Fruit fly (Drosophila melanogaster): Measurements from ENCODE around the gene Idgf1.

DNA sequence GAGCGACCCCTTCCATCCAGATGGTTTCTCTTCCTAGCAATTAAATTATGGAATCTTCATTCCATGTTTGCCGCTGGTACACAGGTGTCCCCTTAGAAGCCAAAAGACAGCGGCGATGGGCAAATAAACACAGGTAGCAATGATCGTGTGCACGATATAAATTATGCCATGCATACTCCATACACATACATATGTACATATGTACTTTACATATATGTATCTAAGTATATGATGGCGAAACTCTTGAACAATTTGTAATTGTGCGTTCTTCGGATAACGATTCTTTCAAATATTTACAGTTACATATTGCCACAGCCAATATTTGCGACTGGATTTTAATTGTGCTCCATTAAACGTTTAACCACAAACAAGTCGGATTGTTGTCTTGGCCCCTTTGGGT, 31.4 kb downstream of the Idgf1 start:
- TF ChIP-seq dysf (GFP tag; IDR thresholded peaks at IDR 0.05) = no peak
- no peak for TF ChIP-seq Dbx (GFP tag; IDR thresholded peaks at IDR 0.05)
- no peak for TF ChIP-seq CG10979 (tag; optimal IDR thresholded peaks at IDR 0.05)
- TF ChIP-seq CG3995 (GFP tag; optimal IDR thresholded peaks at IDR 0.05) = no peak
- TF ChIP-seq sd (tag; optimal IDR thresholded peaks at IDR 0.05) = no peak
- TF ChIP-seq lab (GFP tag; optimal IDR thresholded peaks at IDR 0.05) = peak; percentile 29
- TF ChIP-seq Lpt (GFP tag; optimal IDR thresholded peaks at IDR 0.05) = no peak
- no peak for TF ChIP-seq lov (optimal IDR thresholded peaks at IDR 0.05)
- no peak for TF ChIP-seq lov (GFP tag; IDR thresholded peaks at IDR 0.05)
- TF ChIP-seq ftz-f1 (GFP tag; optimal IDR thresholded peaks at IDR 0.05) = no peak
- no peak for TF ChIP-seq CG14860 (GFP tag; IDR thresholded peaks at IDR 0.05; ENCODE audit: partially characterized antibody)
- TF ChIP-seq Nf-YB (GFP tag; optimal IDR thresholded peaks at IDR 0.05) = peak; percentile 35
